Worm (Caenorhabditis elegans) whole organism, midembryonic: ENCODE measurements around the gene str-178.

Experiments used
- T22C8.4 ChIP-seq: fragments of 200-800 bp; sonication (Bioruptor generic); IDR thresholded peaks from 2 replicates; pipeline ENCODE4 v1.3.6; 2022; ENCODE audit warnings: missing genetic modification characterization, missing compliant biosample characterization
- cog-1 ChIP-seq: sonication (generic microtip); optimal IDR thresholded peaks from 2 replicates; lab custom pipeline; 2016; ENCODE audit warnings: missing genetic modification characterization, missing compliant biosample characterization
- flt-1 ChIP-seq: fragments of 200-800 bp; sonication (Bioruptor generic); IDR thresholded peaks from 2 replicates; pipeline ENCODE4 v1.3.6; 2022; ENCODE audit warnings: missing genetic modification characterization, missing compliant biosample characterization
- klf-2 ChIP-seq: fragments of 200-800 bp; sonication (Bioruptor generic); conservative IDR thresholded peaks from 2 replicates; pipeline ENCODE4 v1.3.6; 2022; ENCODE audit warnings: missing genetic modification reagents, missing genetic modification characterization, missing compliant biosample characterization
- med-1 ChIP-seq: sonication (generic microtip); optimal IDR thresholded peaks from 2 replicates; lab custom pipeline; 2017; ENCODE audit warnings: missing genetic modification characterization, mild to moderate bottlenecking, missing compliant biosample characterization, antibody characterized with exemption, missing genetic modification reagents; ENCODE audit not compliant: insufficient read depth
- ref-1 ChIP-seq: fragments of 200-800 bp; sonication (Bioruptor generic); conservative IDR thresholded peaks from 2 replicates; pipeline ENCODE4 v1.3.6; 2022; ENCODE audit warnings: missing genetic modification reagents, missing genetic modification characterization, missing compliant biosample characterization
- tab-1 ChIP-seq: fragments of 200-800 bp; sonication (Bioruptor generic); IDR thresholded peaks from 2 replicates; pipeline ENCODE4 v1.3.6; 2022; ENCODE audit warnings: missing genetic modification characterization, missing compliant biosample characterization
- ztf-23 ChIP-seq: fragments of 200-800 bp; sonication (Bioruptor generic); IDR thresholded peaks from 2 replicates; pipeline ENCODE4 v1.3.6; 2022; ENCODE audit warnings: missing genetic modification reagents, missing genetic modification characterization, missing compliant biosample characterization
- ztf-29 ChIP-seq: fragments of 200-800 bp; sonication (Bioruptor generic); IDR thresholded peaks from 2 replicates; pipeline ENCODE4 v1.3.6; 2022; ENCODE audit warnings: missing genetic modification reagents, missing genetic modification characterization, missing compliant biosample characterization

Gene str-178

ce11 chrV:12747431-12747830 is 31.1 kb upstream of the str-178 start, which contains the start of gene C15C8.4:
Gene C15C8.4 (minus strand): TSS chrV:12747463.
- TF ChIP-seq klf-2, result no peak
- no peak for TF ChIP-seq tab-1
- no peak for TF ChIP-seq ztf-29 (GFP tag; lab: Robert Waterston, UW)
- TF ChIP-seq flt-1 (GFP tag; lab: Robert Waterston, UW), result no peak
- no peak for TF ChIP-seq med-1 (GFP tag; lab: Kevin White, UChicago)
- no peak for TF ChIP-seq ztf-23
- TF ChIP-seq ref-1 (GFP tag; lab: Robert Waterston, UW), result no peak
- no peak for TF ChIP-seq cog-1 (tag; lab: Kevin White, UChicago)
- no peak for TF ChIP-seq T22C8.4 (GFP tag; lab: Robert Waterston, UW)

DNA sequence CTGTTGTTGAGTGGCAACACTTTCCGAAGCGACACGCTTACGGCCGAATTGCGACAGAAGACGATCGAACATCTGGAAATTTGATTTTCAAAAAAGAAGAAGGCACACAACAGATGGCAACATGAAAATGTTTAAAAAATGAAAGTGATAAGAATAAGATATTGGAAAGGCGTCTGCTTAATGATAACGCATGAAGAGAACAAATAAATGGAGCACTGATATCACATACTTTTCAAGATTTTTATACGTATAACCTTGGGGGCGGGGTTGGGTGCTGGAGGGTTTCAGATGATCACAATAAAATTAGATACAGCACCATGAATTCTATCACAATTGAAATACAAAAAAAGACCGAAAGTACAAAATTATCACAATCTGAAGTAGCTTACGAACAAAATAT is 28.6 kb upstream of the str-178 start, which contains the start of gene C15C8.7:
Gene C15C8.7 (minus strand): TSS at position 72 of the 400 bp plus-strand sequence.
- TF ChIP-seq med-1 (GFP tag; lab: Kevin White, UChicago), result no peak
- TF ChIP-seq ztf-29 (GFP tag; lab: Robert Waterston, UW), result no peak
- TF ChIP-seq flt-1 (GFP tag; lab: Robert Waterston, UW), result no peak
- no peak for TF ChIP-seq ref-1 (GFP tag; lab: Robert Waterston, UW)

- no peak for TF ChIP-seq cog-1 (tag; lab: Kevin White, UChicago)
- no peak for TF ChIP-seq ztf-29 (GFP tag; lab: Robert Waterston, UW)
- no peak for TF ChIP-seq flt-1 (GFP tag; lab: Robert Waterston, UW)
- TF ChIP-seq med-1 (GFP tag; lab: Kevin White, UChicago), result no peak
- no peak for TF ChIP-seq klf-2
- TF ChIP-seq tab-1, result no peak
- TF ChIP-seq T22C8.4 (GFP tag; lab: Robert Waterston, UW), result no peak
- no peak for TF ChIP-seq ztf-23
- no peak for TF ChIP-seq ref-1 (GFP tag; lab: Robert Waterston, UW)
These were observed 27.6 kb upstream of the str-178 start for ce11 chrV:12743778-12744502.

DNA sequence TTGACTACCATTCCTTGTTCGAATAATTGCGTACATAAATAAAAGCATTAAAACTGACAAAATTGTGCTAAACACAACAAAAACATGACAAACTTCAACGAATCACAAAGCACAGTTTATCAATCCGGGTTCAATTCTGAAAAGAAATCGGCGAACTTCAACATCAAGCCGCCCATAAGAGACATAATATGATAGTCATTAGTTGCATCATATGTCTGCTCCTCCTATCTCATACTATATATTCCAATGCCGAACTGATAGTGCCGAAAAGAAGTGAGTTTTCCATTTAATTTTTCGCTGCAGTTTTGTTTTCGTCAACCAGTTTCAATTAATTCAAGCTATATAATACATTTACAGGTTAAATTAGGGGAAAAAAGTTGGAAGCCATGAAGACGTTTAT is 25.3 kb upstream of the str-178 start, which contains the start of gene hrg-7:
Gene hrg-7 (plus strand): TSS at position 358 of the 400 bp plus-strand sequence.
- TF ChIP-seq T22C8.4 (GFP tag; lab: Robert Waterston, UW) (no peak), cog-1 (tag; lab: Kevin White, UChicago) (no peak), klf-2 (no peak), med-1 (GFP tag; lab: Kevin White, UChicago) (no peak), flt-1 (GFP tag; lab: Robert Waterston, UW) (no peak), ztf-23 (no peak), tab-1 (no peak), ztf-29 (GFP tag; lab: Robert Waterston, UW) (no peak), ref-1 (GFP tag; lab: Robert Waterston, UW) (no peak)

- TF ChIP-seq klf-2, result no peak
- no peak for TF ChIP-seq T22C8.4 (GFP tag; lab: Robert Waterston, UW)
- TF ChIP-seq ztf-29 (GFP tag; lab: Robert Waterston, UW), result no peak
- TF ChIP-seq flt-1 (GFP tag; lab: Robert Waterston, UW), result no peak
- TF ChIP-seq cog-1 (tag; lab: Kevin White, UChicago), result no peak
- TF ChIP-seq ref-1 (GFP tag; lab: Robert Waterston, UW), result no peak
- TF ChIP-seq tab-1, result no peak
- no peak for TF ChIP-seq med-1 (GFP tag; lab: Kevin White, UChicago)
- TF ChIP-seq ztf-23, result no peak
These were observed 19.9 kb upstream of the str-178 start, which contains the start of gene cky-1 for ce11 chrV:12736166-12736753. Gene cky-1 (plus strand): TSS chrV:12736703.

ce11 chrV:12733465-12734248 is 17.3 kb upstream of the str-178 start, which contains the start of the genes dhs-21 and xbx-9:
Gene dhs-21 (minus strand): TSS chrV:12733645.
Gene xbx-9 (plus strand): TSS chrV:12734198.
- TF ChIP-seq T22C8.4 (GFP tag; lab: Robert Waterston, UW) (no peak), flt-1 (GFP tag; lab: Robert Waterston, UW) (no peak), tab-1 (no peak), med-1 (GFP tag; lab: Kevin White, UChicago) (no peak), cog-1 (tag; lab: Kevin White, UChicago) (no peak), klf-2 (no peak), ztf-23 (no peak), ref-1 (GFP tag; lab: Robert Waterston, UW) (no peak), ztf-29 (GFP tag; lab: Robert Waterston, UW) (no peak)

DNA sequence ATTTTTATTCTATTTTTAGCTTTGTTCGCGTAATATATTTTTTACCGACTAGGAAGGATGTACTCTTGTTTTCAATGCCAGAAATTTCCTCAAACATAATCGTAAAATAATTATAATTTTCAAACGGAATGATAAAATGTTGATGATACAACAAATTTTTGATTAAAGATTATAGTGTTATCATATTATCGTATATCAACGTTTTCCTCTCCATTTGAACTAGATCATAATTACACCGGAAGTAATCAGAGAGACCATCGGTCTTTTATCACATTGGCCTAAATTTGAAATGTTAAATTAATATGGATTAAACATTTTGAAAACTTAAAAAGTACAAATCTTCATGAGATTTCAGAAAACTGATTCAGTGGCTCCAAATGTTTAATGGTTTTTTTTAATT is 16.4 kb upstream of the str-178 start:
- TF ChIP-seq tab-1 (no peak), flt-1 (GFP tag; lab: Robert Waterston, UW) (no peak), ztf-23 (no peak), klf-2 (no peak), T22C8.4 (GFP tag; lab: Robert Waterston, UW) (no peak), ref-1 (GFP tag; lab: Robert Waterston, UW) (no peak), cog-1 (tag; lab: Kevin White, UChicago) (no peak), med-1 (GFP tag; lab: Kevin White, UChicago) (no peak), ztf-29 (GFP tag; lab: Robert Waterston, UW) (no peak)

- TF ChIP-seq flt-1 (GFP tag; lab: Robert Waterston, UW) (no peak), ztf-29 (GFP tag; lab: Robert Waterston, UW) (no peak), ref-1 (GFP tag; lab: Robert Waterston, UW) (no peak), T22C8.4 (GFP tag; lab: Robert Waterston, UW) (no peak), ztf-23 (no peak), cog-1 (tag; lab: Kevin White, UChicago) (no peak), klf-2 (no peak), tab-1 (no peak), med-1 (GFP tag; lab: Kevin White, UChicago) (no peak)
These were observed 12.9 kb upstream of the str-178 start, which contains the start of gene R11D1.10 for ce11 chrV:12729220-12729619. Gene R11D1.10 (plus strand): TSS chrV:12729520.
